Fruit fly (Drosophila melanogaster) whole organism, embryonic: Measurements from ENCODE around the gene Galphai.

Experiments used
- Ada2b ChIP-seq: fragments of 200-800 bp; sonication (Bioruptor generic); IDR thresholded peaks from 2 replicates; pipeline ENCODE4 v1.3.6; 2022; ENCODE audit warnings: missing biosample characterization, missing genetic modification characterization
- Adf1 ChIP-seq: fragments of 200-800 bp; sonication (Bioruptor generic); IDR thresholded peaks from 2 replicates; pipeline ENCODE4 v1.3.6; 2022; ENCODE audit warnings: missing biosample characterization, missing genetic modification characterization
- Atf-2 ChIP-seq: fragments of 200-800 bp; sonication (Bioruptor generic); optimal IDR thresholded peaks from 2 replicates; lab custom pipeline; 2016; ENCODE audit warnings: missing biosample characterization, missing genetic modification characterization
- Bgb ChIP-seq: fragments of 200-800 bp; sonication (Bioruptor generic); IDR thresholded peaks from 2 replicates; pipeline ENCODE4 v1.3.6; 2022; ENCODE audit warnings: missing biosample characterization, missing genetic modification characterization; ENCODE audit not compliant: partially characterized antibody
- Blimp-1 ChIP-seq: fragments of 200-800 bp; sonication (Bioruptor generic); optimal IDR thresholded peaks from 3 replicates; lab custom pipeline; 2018; ENCODE audit warnings: missing biosample characterization, missing genetic modification characterization, mild to moderate bottlenecking, moderate library complexity, missing genetic modification reagents
- C15 ChIP-seq: fragments of 200-800 bp; sonication (Bioruptor generic); IDR thresholded peaks from 3 replicates; pipeline ENCODE4 v1.3.6; 2022; ENCODE audit warnings: missing biosample characterization, missing genetic modification characterization
- CG10321 ChIP-seq: fragments of 200-800 bp; sonication (Bioruptor generic); IDR thresholded peaks from 2 replicates; pipeline ENCODE4 v1.3.6; 2022; ENCODE audit warnings: missing biosample characterization, missing genetic modification characterization
- CG10654 ChIP-seq: fragments of 200-800 bp; sonication (Bioruptor generic); optimal IDR thresholded peaks from 2 replicates; lab custom pipeline; 2016; ENCODE audit warnings: missing biosample characterization, missing genetic modification characterization
- CG11085 ChIP-seq: fragments of 200-800 bp; sonication (Bioruptor generic); IDR thresholded peaks from 2 replicates; pipeline ENCODE4 v1.3.6; 2022; ENCODE audit warnings: missing biosample characterization, missing genetic modification characterization
- CG11398 ChIP-seq: fragments of 200-800 bp; sonication (Bioruptor generic); optimal IDR thresholded peaks from 2 replicates; lab custom pipeline; 2016; ENCODE audit warnings: missing biosample characterization, missing genetic modification characterization
- CG11695 ChIP-seq: fragments of 200-800 bp; sonication (Bioruptor generic); IDR thresholded peaks from 3 replicates; pipeline ENCODE4 v1.3.6; 2022; ENCODE audit warnings: missing biosample characterization, missing genetic modification characterization
- CG1233 ChIP-seq: fragments of 200-800 bp; sonication (Bioruptor generic); optimal IDR thresholded peaks from 4 replicates; lab custom pipeline; 2018; ENCODE audit warnings: missing biosample characterization, mild to moderate bottlenecking, missing genetic modification characterization
- CG14667 ChIP-seq: fragments of 200-800 bp; sonication (Bioruptor generic); IDR thresholded peaks from 2 replicates; pipeline ENCODE4 v1.3.6; 2022; ENCODE audit warnings: missing biosample characterization, missing genetic modification characterization
- CG14860 ChIP-seq: fragments of 200-800 bp; sonication (Bioruptor generic); IDR thresholded peaks from 3 replicates; pipeline ENCODE4 v1.3.6; 2022; ENCODE audit warnings: missing biosample characterization, missing genetic modification characterization; ENCODE audit not compliant: partially characterized antibody
- CG2712 ChIP-seq: fragments of 200-800 bp; optimal IDR thresholded peaks from 3 replicates; lab custom pipeline; 2019; ENCODE audit warnings: missing biosample characterization, mild to moderate bottlenecking, missing genetic modification characterization, moderate library complexity
- CG2889 ChIP-seq: fragments of 200-800 bp; sonication (Bioruptor generic); IDR thresholded peaks from 3 replicates; pipeline ENCODE4 v1.3.6; 2022; ENCODE audit warnings: missing biosample characterization, missing genetic modification characterization
- CG31365 ChIP-seq: fragments of 200-800 bp; sonication (Bioruptor generic); optimal IDR thresholded peaks from 2 replicates; lab custom pipeline; 2018; ENCODE audit warnings: missing biosample characterization, mild to moderate bottlenecking, missing genetic modification characterization
- CG3163 ChIP-seq: fragments of 200-800 bp; sonication (Bioruptor generic); optimal IDR thresholded peaks from 3 replicates; lab custom pipeline; 2016; ENCODE audit warnings: missing biosample characterization, missing genetic modification characterization
- CG33213 ChIP-seq: fragments of 200-800 bp; sonication (Bioruptor generic); optimal IDR thresholded peaks from 3 replicates; lab custom pipeline; 2016; ENCODE audit warnings: missing biosample characterization, missing genetic modification characterization
- CG4820 ChIP-seq: fragments of 200-800 bp; sonication (Bioruptor generic); optimal IDR thresholded peaks from 3 replicates; lab custom pipeline; 2016; ENCODE audit warnings: missing biosample characterization, missing genetic modification characterization
- CG5245 ChIP-seq: fragments of 200-800 bp; sonication (Bioruptor generic); optimal IDR thresholded peaks from 3 replicates; lab custom pipeline; 2016; ENCODE audit warnings: missing biosample characterization, missing genetic modification characterization
- CG6654 ChIP-seq: fragments of 200-800 bp; sonication (Bioruptor generic); optimal IDR thresholded peaks from 2 replicates; lab custom pipeline; 2017; ENCODE audit warnings: missing biosample characterization, mild to moderate bottlenecking, missing genetic modification characterization
- CG7372 ChIP-seq: fragments of 200-800 bp; sonication (Bioruptor generic); IDR thresholded peaks from 2 replicates; pipeline ENCODE4 v1.3.6; 2022; ENCODE audit warnings: missing biosample characterization, missing genetic modification characterization
- CG9932 ChIP-seq: fragments of 200-800 bp; sonication (Bioruptor generic); IDR thresholded peaks from 2 replicates; pipeline ENCODE4 v1.3.6; 2022; ENCODE audit warnings: missing biosample characterization, missing genetic modification characterization
- CTCF ChIP-seq: fragments of 200-800 bp; sonication (Bioruptor generic); optimal IDR thresholded peaks from 2 replicates; lab custom pipeline; 2017; ENCODE audit warnings: missing biosample characterization, mild to moderate bottlenecking, missing genetic modification characterization, moderate library complexity
- Chrac-16 ChIP-seq: fragments of 200-800 bp; sonication (Bioruptor generic); optimal IDR thresholded peaks from 3 replicates; lab custom pipeline; 2016; ENCODE audit warnings: missing biosample characterization, missing genetic modification characterization
- CrebB ChIP-seq: fragments of 200-800 bp; sonication (Bioruptor generic); optimal IDR thresholded peaks from 3 replicates; lab custom pipeline; 2018; ENCODE audit warnings: missing biosample characterization, mild to moderate bottlenecking, missing genetic modification characterization
- D19B ChIP-seq: fragments of 200-800 bp; sonication (Bioruptor generic); optimal IDR thresholded peaks from 2 replicates; lab custom pipeline; 2017; ENCODE audit warnings: missing biosample characterization, mild to moderate bottlenecking, missing genetic modification characterization
- Doc3 ChIP-seq: fragments of 200-800 bp; sonication (Bioruptor generic); IDR thresholded peaks from 3 replicates; pipeline ENCODE4 v1.3.6; 2022; ENCODE audit warnings: missing biosample characterization, missing genetic modification characterization; ENCODE audit not compliant: partially characterized antibody
- NC2α ChIP-seq: fragments of 200-800 bp; sonication (Bioruptor generic); optimal IDR thresholded peaks from 2 replicates; lab custom pipeline; 2016; ENCODE audit warnings: missing biosample characterization, missing genetic modification characterization
- Oli ChIP-seq: fragments of 200-800 bp; sonication (Bioruptor generic); optimal IDR thresholded peaks from 2 replicates; lab custom pipeline; 2018; ENCODE audit warnings: missing biosample characterization, mild to moderate bottlenecking, missing genetic modification characterization, moderate library complexity
- Optix ChIP-seq: fragments of 200-800 bp; sonication (Bioruptor generic); IDR thresholded peaks from 3 replicates; pipeline ENCODE4 v1.3.6; 2022; ENCODE audit warnings: missing biosample characterization, missing genetic modification characterization
- Sox102F ChIP-seq: fragments of 200-800 bp; sonication (Bioruptor generic); optimal IDR thresholded peaks from 2 replicates; lab custom pipeline; 2018; ENCODE audit warnings: missing biosample characterization, mild to moderate bottlenecking, missing genetic modification characterization, moderate library complexity
- Sry-β ChIP-seq: fragments of 200-800 bp; sonication (Bioruptor generic); optimal IDR thresholded peaks from 2 replicates; lab custom pipeline; 2018; ENCODE audit warnings: missing biosample characterization, mild to moderate bottlenecking, missing genetic modification characterization, moderate library complexity
- cg ChIP-seq: fragments of 200-800 bp; sonication (Bioruptor generic); optimal IDR thresholded peaks from 3 replicates; lab custom pipeline; 2019; ENCODE audit warnings: missing biosample characterization, mild to moderate bottlenecking, missing genetic modification characterization, moderate library complexity
- chif ChIP-seq, 2 experiments: fragments of 200-800 bp; sonication (Bioruptor generic); optimal IDR thresholded peaks; 3 replicates each; lab custom pipeline; 2016; ENCODE audit warnings: missing biosample characterization in 2 of 2, missing genetic modification characterization in 2 of 2
- chm ChIP-seq: fragments of 200-800 bp; sonication (Bioruptor generic); IDR thresholded peaks from 2 replicates; pipeline ENCODE4 v1.3.6; 2022; ENCODE audit warnings: missing biosample characterization, missing genetic modification characterization
- crol ChIP-seq: fragments of 200-800 bp; sonication (Bioruptor generic); IDR thresholded peaks from 2 replicates; pipeline ENCODE4 v1.3.6; 2022; ENCODE audit warnings: missing biosample characterization, missing genetic modification characterization
- esg ChIP-seq: fragments of 200-800 bp; sonication (Bioruptor generic); conservative IDR thresholded peaks from 2 replicates; pipeline ENCODE4 v1.3.6; 2022; ENCODE audit warnings: missing biosample characterization, missing genetic modification characterization
- eve ChIP-seq, 2 experiments: fragments of >200 bp; optimal IDR thresholded peaks; 2 replicates each; lab custom pipeline; 2017; ENCODE audit warnings: missing biosample characterization in 2 of 2, missing genetic modification characterization in 2 of 2
- ewg ChIP-seq: fragments of 200-800 bp; sonication (Bioruptor generic); optimal IDR thresholded peaks from 3 replicates; lab custom pipeline; 2017; ENCODE audit warnings: mild to moderate bottlenecking, missing biosample characterization, missing genetic modification reagents, missing genetic modification characterization
- grau ChIP-seq: fragments of 200-800 bp; optimal IDR thresholded peaks from 3 replicates; lab custom pipeline; 2019; ENCODE audit warnings: missing biosample characterization, mild to moderate bottlenecking, missing genetic modification characterization, moderate library complexity
- gt ChIP-seq: fragments of 200-800 bp; sonication (Bioruptor generic); IDR thresholded peaks from 2 replicates; pipeline ENCODE4 v1.3.6; 2022; ENCODE audit warnings: missing biosample characterization, missing genetic modification characterization
- jumu ChIP-seq: fragments of 200-800 bp; sonication (Bioruptor generic); optimal IDR thresholded peaks from 3 replicates; lab custom pipeline; 2016; ENCODE audit warnings: missing biosample characterization, missing genetic modification characterization
- nmo ChIP-seq: fragments of 200-800 bp; sonication (Bioruptor generic); optimal IDR thresholded peaks from 2 replicates; lab custom pipeline; 2018; ENCODE audit warnings: missing biosample characterization, mild to moderate bottlenecking, missing genetic modification characterization, moderate library complexity
- oc ChIP-seq: fragments of 200-800 bp; sonication (Bioruptor generic); optimal IDR thresholded peaks from 2 replicates; lab custom pipeline; 2018; ENCODE audit warnings: missing biosample characterization, mild to moderate bottlenecking, missing genetic modification characterization, moderate library complexity
- odd ChIP-seq: fragments of 200-800 bp; sonication (Bioruptor generic); optimal IDR thresholded peaks from 2 replicates; lab custom pipeline; 2017; ENCODE audit warnings: missing biosample characterization, mild to moderate bottlenecking, missing genetic modification characterization
- phol ChIP-seq: fragments of 200-800 bp; sonication (Bioruptor generic); optimal IDR thresholded peaks from 3 replicates; lab custom pipeline; 2018; ENCODE audit warnings: missing biosample characterization, mild to moderate bottlenecking, missing genetic modification characterization, moderate library complexity
- sd ChIP-seq: fragments of 200-800 bp; sonication (Bioruptor generic); optimal IDR thresholded peaks from 3 replicates; lab custom pipeline; 2018; ENCODE audit warnings: missing biosample characterization, mild to moderate bottlenecking, missing genetic modification characterization, moderate library complexity
- seq ChIP-seq: fragments of 200-800 bp; sonication (Bioruptor generic); IDR thresholded peaks from 2 replicates; pipeline ENCODE4 v1.3.6; 2022; ENCODE audit warnings: missing biosample characterization, missing genetic modification characterization
- slou ChIP-seq: fragments of 200-800 bp; sonication (Bioruptor generic); optimal IDR thresholded peaks from 3 replicates; lab custom pipeline; 2016; ENCODE audit warnings: missing biosample characterization, missing genetic modification characterization
- twi ChIP-seq: fragments of 200-800 bp; optimal IDR thresholded peaks from 2 replicates; lab custom pipeline; 2019; ENCODE audit warnings: missing biosample characterization, mild to moderate bottlenecking, missing genetic modification characterization, moderate library complexity
- vvl ChIP-seq: fragments of 200-800 bp; sonication (Bioruptor generic); IDR thresholded peaks from 2 replicates; pipeline ENCODE4 v1.3.6; 2022; ENCODE audit warnings: missing biosample characterization, missing genetic modification characterization
- zf30C ChIP-seq: fragments of 200-800 bp; sonication (Bioruptor generic); optimal IDR thresholded peaks from 3 replicates; lab custom pipeline; 2018; ENCODE audit warnings: missing biosample characterization, mild to moderate bottlenecking, missing genetic modification characterization

Galphai gene

DNA sequence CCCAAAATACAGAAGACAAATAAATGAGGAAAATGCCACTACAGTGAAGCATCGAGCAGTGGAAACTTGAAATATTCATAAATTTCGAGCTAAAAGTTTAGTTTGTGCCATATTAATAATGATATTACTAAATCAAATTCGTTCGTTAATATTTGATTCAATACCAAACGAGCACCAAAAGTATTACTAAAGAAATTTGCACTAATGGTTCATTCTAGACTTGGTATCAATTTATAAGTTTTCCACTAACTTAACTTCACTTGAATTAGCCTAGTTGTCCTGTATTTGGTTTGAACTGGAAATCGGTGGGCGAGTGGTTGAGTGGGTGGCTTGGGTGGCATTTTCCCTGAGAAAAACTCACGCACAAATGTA, 35.9 kb downstream of the Galphai start (continued):
- no peak for TF ChIP-seq Ada2b
- no peak for TF ChIP-seq Bgb (GFP tag; lab: Robert Waterston, UW)
- TF ChIP-seq vvl (GFP tag; lab: Robert Waterston, UW): no peak
- peak; percentile 27 for TF ChIP-seq Oli (tag; lab: Kevin White, UChicago)
- TF ChIP-seq Sry-β (GFP tag; lab: Kevin White, UChicago): no peak
- no peak for TF ChIP-seq jumu (GFP tag; lab: Kevin White, UChicago)
- no peak for TF ChIP-seq CG14860 (GFP tag; lab: Robert Waterston, UW)
- TF ChIP-seq Chrac-16 (GFP tag; lab: Kevin White, UChicago): no peak
- no peak for TF ChIP-seq oc (tag; lab: Kevin White, UChicago)
- no peak for TF ChIP-seq ewg
- no peak for TF ChIP-seq zf30C (GFP tag; lab: Kevin White, UChicago)
- TF ChIP-seq chm (GFP tag; lab: Robert Waterston, UW): no peak
- no peak for TF ChIP-seq C15 (GFP tag; lab: Robert Waterston, UW)
- TF ChIP-seq twi (tag; lab: Kevin White, UChicago): no peak
- no peak for TF ChIP-seq Atf-2 (GFP tag; lab: Kevin White, UChicago)
- TF ChIP-seq Doc3 (GFP tag; lab: Robert Waterston, UW): no peak
- no peak for TF ChIP-seq esg
- TF ChIP-seq CG2889 (GFP tag; lab: Robert Waterston, UW): no peak
- no peak for TF ChIP-seq CG10321 (GFP tag; lab: Robert Waterston, UW)
- TF ChIP-seq crol (GFP tag; lab: Robert Waterston, UW): no peak
- TF ChIP-seq Sox102F: peak; percentile 50
- no peak for TF ChIP-seq Adf1 (GFP tag; lab: Robert Waterston, UW)
- TF ChIP-seq CG7372 (GFP tag; lab: Robert Waterston, UW): no peak
- TF ChIP-seq nmo (GFP tag; lab: Kevin White, UChicago): peak; percentile 14
- TF ChIP-seq CG10654: no peak
- TF ChIP-seq seq (GFP tag; lab: Robert Waterston, UW): no peak
- no peak for TF ChIP-seq CG4820 (GFP tag; lab: Kevin White, UChicago)
- no peak for TF ChIP-seq CG11695 (GFP tag; lab: Robert Waterston, UW)
- TF ChIP-seq CG33213 (GFP tag; lab: Kevin White, UChicago): no peak
- no peak for TF ChIP-seq CG14667 (GFP tag; lab: Robert Waterston, UW)
- no peak for TF ChIP-seq CG11085
- no peak for TF ChIP-seq CG5245 (GFP tag; lab: Kevin White, UChicago)
- TF ChIP-seq phol (tag; lab: Kevin White, UChicago): no peak
- no peak for TF ChIP-seq CG3163 (GFP tag; lab: Kevin White, UChicago)
- no peak for TF ChIP-seq CG11398 (GFP tag; lab: Kevin White, UChicago)
- no peak for TF ChIP-seq CrebB (tag; lab: Kevin White, UChicago)
- TF ChIP-seq eve (GFP tag; optimal IDR thresholded peaks at IDR 0.05; lab: Kevin White, UChicago): peak in 1 of 2 experiments; percentile 27
- no peak for TF ChIP-seq cg
- TF ChIP-seq CG31365 (tag; lab: Kevin White, UChicago): no peak
- TF ChIP-seq odd (GFP tag; lab: Kevin White, UChicago): peak; percentile 29
- TF ChIP-seq grau (tag; lab: Kevin White, UChicago): peak; percentile 85
- no peak for TF ChIP-seq Optix (GFP tag; lab: Robert Waterston, UW)
- peak; percentile 9 for TF ChIP-seq CG2712 (tag; lab: Kevin White, UChicago)
- TF ChIP-seq CG6654: no peak
- TF ChIP-seq gt (GFP tag; lab: Robert Waterston, UW): no peak
- no peak for TF ChIP-seq CTCF (GFP tag; lab: Kevin White, UChicago)
- no peak for TF ChIP-seq chif (GFP tag; optimal IDR thresholded peaks at IDR 0.05; lab: Kevin White, UChicago)
- TF ChIP-seq CG9932 (GFP tag; lab: Robert Waterston, UW): no peak
- no peak for TF ChIP-seq Blimp-1 (GFP tag; lab: Kevin White, UChicago)
- no peak for TF ChIP-seq NC2α (GFP tag; lab: Kevin White, UChicago)
- TF ChIP-seq slou (GFP tag; lab: Kevin White, UChicago): no peak
- no peak for TF ChIP-seq sd (tag; lab: Kevin White, UChicago)
- TF ChIP-seq D19B (GFP tag; lab: Kevin White, UChicago): no peak
- no peak for TF ChIP-seq CG1233 (GFP tag; lab: Kevin White, UChicago)
